Worm (Caenorhabditis elegans) whole organism, mixed stage, embryonic: Measurements from ENCODE around the gene arl-1.

Experiments used
- bed-3 ChIP-seq: fragments of 200-800 bp; sonication (Bioruptor generic); optimal IDR thresholded peaks from 3 replicates; lab custom pipeline; 2018; ENCODE audit warnings: mild to moderate bottlenecking, missing genetic modification characterization, moderate library complexity, missing compliant biosample characterization
- ceh-39 ChIP-seq: fragments of 150-350 bp; optimal IDR thresholded peaks from 2 replicates; lab custom pipeline; 2014; ENCODE audit warnings: missing biosample characterization, missing genetic modification characterization
- ceh-43 ChIP-seq: fragments of 200-800 bp; sonication (Bioruptor generic); optimal IDR thresholded peaks from 2 replicates; lab custom pipeline; 2018; ENCODE audit warnings: mild to moderate bottlenecking, missing genetic modification characterization, moderate library complexity, missing compliant biosample characterization
- ceh-83 ChIP-seq: fragments of 200-800 bp; sonication (Bioruptor generic); optimal IDR thresholded peaks from 2 replicates; lab custom pipeline; 2018; ENCODE audit warnings: mild to moderate bottlenecking, missing genetic modification characterization, missing compliant biosample characterization
- cnd-1 ChIP-seq: fragments of 200-800 bp; sonication (Bioruptor generic); optimal IDR thresholded peaks from 2 replicates; lab custom pipeline; 2018; ENCODE audit warnings: mild to moderate bottlenecking, missing genetic modification characterization, missing compliant biosample characterization
- drap-1 ChIP-seq: fragments of 200-800 bp; sonication (Bioruptor generic); optimal IDR thresholded peaks from 3 replicates; lab custom pipeline; 2018; ENCODE audit warnings: mild to moderate bottlenecking, missing genetic modification characterization, missing compliant biosample characterization
- elt-3 ChIP-seq: fragments of 150-350 bp; optimal IDR thresholded peaks from 2 replicates; lab custom pipeline; 2014; ENCODE audit warnings: missing biosample characterization, missing genetic modification characterization
- flh-1 ChIP-seq: fragments of 200-800 bp; sonication (Bioruptor generic); optimal IDR thresholded peaks from 2 replicates; lab custom pipeline; 2018; ENCODE audit warnings: mild to moderate bottlenecking, missing genetic modification characterization, moderate library complexity, missing compliant biosample characterization
- ham-2 ChIP-seq: fragments of 200-800 bp; sonication (Bioruptor generic); optimal IDR thresholded peaks from 2 replicates; lab custom pipeline; 2018; ENCODE audit warnings: mild to moderate bottlenecking, missing genetic modification characterization, missing compliant biosample characterization
- hlh-1 ChIP-seq: fragments of 150-350 bp; optimal IDR thresholded peaks from 2 replicates; lab custom pipeline; 2014; ENCODE audit warnings: missing biosample characterization, missing genetic modification reagents, missing genetic modification characterization
- lin-13 ChIP-seq: fragments of 150-350 bp; optimal IDR thresholded peaks from 2 replicates; lab custom pipeline; 2014; ENCODE audit warnings: missing biosample characterization, missing genetic modification characterization
- mab-5 ChIP-seq: fragments of 150-350 bp; optimal IDR thresholded peaks from 2 replicates; lab custom pipeline; 2014; ENCODE audit warnings: missing biosample characterization, missing genetic modification characterization
- nhr-12 ChIP-seq: fragments of 150-350 bp; optimal IDR thresholded peaks from 2 replicates; lab custom pipeline; 2014; ENCODE audit warnings: missing biosample characterization, missing genetic modification characterization
- nhr-237 ChIP-seq: fragments of 150-350 bp; optimal IDR thresholded peaks from 2 replicates; lab custom pipeline; 2014; ENCODE audit warnings: missing biosample characterization, missing genetic modification characterization
- nhr-76 ChIP-seq: sonication (generic microtip); optimal IDR thresholded peaks from 2 replicates; lab custom pipeline; 2017; ENCODE audit warnings: missing biosample characterization, missing genetic modification characterization
- snpc-4 ChIP-seq: fragments of 150-350 bp; optimal IDR thresholded peaks from 2 replicates; lab custom pipeline; 2014; ENCODE audit warnings: missing biosample characterization, missing genetic modification characterization
- sptf-1 ChIP-seq: sonication (generic microtip); optimal IDR thresholded peaks from 2 replicates; lab custom pipeline; 2017; ENCODE audit warnings: mild to moderate bottlenecking, missing genetic modification characterization, moderate library complexity, missing compliant biosample characterization
- tbx-8 ChIP-seq: fragments of 200-800 bp; sonication (Bioruptor generic); optimal IDR thresholded peaks from 2 replicates; lab custom pipeline; 2018; ENCODE audit warnings: mild to moderate bottlenecking, missing genetic modification characterization, moderate library complexity, missing compliant biosample characterization
- unc-120 ChIP-seq: sonication (generic microtip); optimal IDR thresholded peaks from 2 replicates; lab custom pipeline; 2017; ENCODE audit warnings: missing genetic modification characterization, missing compliant biosample characterization; ENCODE audit not compliant: poor library complexity, severe bottlenecking
- unc-62 ChIP-seq: fragments of 150-350 bp; optimal IDR thresholded peaks from 2 replicates; lab custom pipeline; 2014; ENCODE audit warnings: missing biosample characterization, missing genetic modification reagents, missing genetic modification characterization
- ztf-11 ChIP-seq: fragments of 150-350 bp; optimal IDR thresholded peaks from 2 replicates; lab custom pipeline; 2014; ENCODE audit warnings: missing biosample characterization, missing genetic modification characterization

The arl-1 gene

DNA sequence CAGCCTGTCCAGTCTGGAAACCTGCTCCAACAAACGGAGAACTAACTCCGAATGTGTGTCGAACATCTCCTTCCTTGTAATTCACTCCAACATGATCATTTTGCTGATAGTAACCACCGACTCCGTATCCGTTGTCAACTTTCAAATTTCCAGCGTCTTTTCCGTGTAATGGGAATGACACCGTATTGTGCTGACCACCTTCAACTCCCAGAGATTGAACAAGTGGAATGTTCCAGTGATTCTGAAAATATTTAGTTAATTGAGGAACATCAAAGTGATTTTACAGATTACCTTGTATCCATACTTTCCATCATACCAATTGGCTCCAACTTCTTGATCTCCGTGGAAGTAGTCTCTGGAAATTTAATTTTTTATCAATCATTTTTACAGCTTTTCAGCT, 46.1 kb downstream of the arl-1 start:
- TF ChIP-seq drap-1 (GFP tag; lab: Kevin White, UChicago), result no peak
- TF ChIP-seq elt-3, result no peak
- no peak for TF ChIP-seq tbx-8 (GFP tag; lab: Kevin White, UChicago)
- TF ChIP-seq hlh-1 (tag; lab: Kevin White, UChicago), result no peak
- no peak for TF ChIP-seq snpc-4
- no peak for TF ChIP-seq ztf-11 (tag; lab: Kevin White, UChicago)
- TF ChIP-seq sptf-1, result no peak
- TF ChIP-seq unc-62 (GFP tag; lab: Kevin White, UChicago), result no peak
- no peak for TF ChIP-seq ceh-83 (GFP tag; lab: Kevin White, UChicago)
- TF ChIP-seq mab-5 (tag; lab: Kevin White, UChicago), result no peak

DNA sequence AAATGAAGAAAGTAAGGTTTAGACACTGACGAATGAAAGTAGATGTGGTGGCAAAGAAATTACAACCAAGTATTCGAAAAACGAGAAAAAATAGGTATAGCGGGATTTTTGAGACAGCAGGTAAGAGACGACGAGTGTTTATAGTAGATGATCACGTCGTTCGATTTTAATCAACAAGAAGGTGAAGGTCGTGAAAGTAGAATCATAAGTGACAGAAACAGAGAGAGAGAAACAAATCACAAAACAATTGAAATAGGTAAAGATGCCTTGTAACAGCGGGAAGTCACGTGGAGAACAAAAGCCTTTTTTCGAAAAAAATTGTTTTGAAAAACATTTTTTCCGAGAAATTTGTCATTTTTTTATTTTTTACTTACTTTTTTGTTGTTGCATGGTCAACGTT, 48.3 kb downstream of the arl-1 start, which contains the start of gene T22C8.6:
TSS of gene T22C8.6 (minus strand) at position 194 of the 400 bp plus-strand sequence.
- no peak for TF ChIP-seq ceh-39 (tag; lab: Kevin White, UChicago)
- TF ChIP-seq ceh-43 (GFP tag; lab: Kevin White, UChicago), result no peak
- no peak for TF ChIP-seq elt-3

DNA sequence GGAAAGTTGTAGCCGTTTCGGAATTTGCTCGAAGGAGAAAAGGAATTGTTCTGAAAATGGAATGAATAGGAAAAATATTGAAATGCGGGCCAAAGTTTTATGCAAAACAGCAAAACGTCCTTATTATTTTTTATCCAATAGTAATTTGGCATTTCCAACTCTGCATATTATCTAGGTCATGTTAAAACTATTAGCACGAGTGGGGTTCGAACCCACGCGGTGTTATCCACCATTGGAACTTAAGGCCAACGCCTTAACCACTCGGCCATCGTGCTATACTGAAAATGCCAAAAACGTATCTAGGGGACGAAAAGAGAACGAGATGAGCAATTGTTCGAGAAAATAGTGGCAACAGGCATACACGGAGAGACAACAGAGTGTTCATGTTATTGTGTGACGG, 50.0 kb downstream of the arl-1 start:
- TF ChIP-seq nhr-76 (tag; lab: Kevin White, UChicago), result no peak
- TF ChIP-seq nhr-12 (tag; lab: Kevin White, UChicago), result no peak
- no peak for TF ChIP-seq ztf-11 (tag; lab: Kevin White, UChicago)
- no peak for TF ChIP-seq bed-3
- TF ChIP-seq mab-5 (tag; lab: Kevin White, UChicago), result no peak
- no peak for TF ChIP-seq unc-62 (GFP tag; lab: Kevin White, UChicago)
- no peak for TF ChIP-seq cnd-1 (tag; lab: Kevin White, UChicago)
- TF ChIP-seq nhr-237, result no peak
- TF ChIP-seq flh-1 (GFP tag; lab: Kevin White, UChicago), result no peak
- TF ChIP-seq ham-2 (GFP tag; lab: Kevin White, UChicago), result no peak
- TF ChIP-seq lin-13, result no peak
- TF ChIP-seq unc-120 (tag; lab: Kevin White, UChicago), result no peak
